Fruit fly (Drosophila melanogaster) whole organism, embryonic: ENCODE measurements around the gene RfC3.
A peak's percentile ranks its signal among the peaks of the same experiment; 100 is the strongest.

ENCODE experiments used
- Atf3 ChIP-seq: fragments of 200-800 bp; sonication (Bioruptor generic); optimal IDR thresholded peaks from 3 replicates; lab custom pipeline; 2016; ENCODE audit warnings: missing biosample characterization, missing genetic modification characterization
- CG1024 ChIP-seq: fragments of 200-800 bp; sonication (Bioruptor generic); IDR thresholded peaks from 2 replicates; pipeline ENCODE4 v1.3.6; 2022; ENCODE audit warnings: missing biosample characterization, missing genetic modification characterization
- CG12071 ChIP-seq: fragments of 200-800 bp; sonication (Bioruptor generic); optimal IDR thresholded peaks from 3 replicates; lab custom pipeline; 2018; ENCODE audit warnings: missing biosample characterization, mild to moderate bottlenecking, missing genetic modification characterization
- CG13624 ChIP-seq: fragments of 200-800 bp; sonication (Bioruptor generic); optimal IDR thresholded peaks from 2 replicates; lab custom pipeline; 2016; ENCODE audit warnings: missing biosample characterization, missing genetic modification characterization
- CG14014 ChIP-seq: fragments of 200-800 bp; sonication (Bioruptor generic); IDR thresholded peaks from 2 replicates; pipeline ENCODE4 v1.3.6; 2022; ENCODE audit warnings: missing biosample characterization, missing genetic modification characterization
- CG15514 ChIP-seq: fragments of 200-800 bp; sonication (Bioruptor generic); optimal IDR thresholded peaks from 3 replicates; lab custom pipeline; 2017; ENCODE audit warnings: missing biosample characterization, missing genetic modification characterization, mild to moderate bottlenecking, moderate library complexity, missing genetic modification reagents
- CG16813 ChIP-seq: fragments of 200-800 bp; sonication (Bioruptor generic); IDR thresholded peaks from 3 replicates; pipeline ENCODE4 v1.3.6; 2022; ENCODE audit warnings: missing biosample characterization, missing genetic modification characterization; ENCODE audit not compliant: partially characterized antibody
- CG2120 ChIP-seq: fragments of 200-800 bp; sonication (Bioruptor generic); optimal IDR thresholded peaks from 3 replicates; lab custom pipeline; 2016; ENCODE audit warnings: missing biosample characterization, missing genetic modification characterization
- CG2712 ChIP-seq: fragments of 200-800 bp; optimal IDR thresholded peaks from 3 replicates; lab custom pipeline; 2019; ENCODE audit warnings: missing biosample characterization, mild to moderate bottlenecking, missing genetic modification characterization, moderate library complexity
- CG33213 ChIP-seq: fragments of 200-800 bp; sonication (Bioruptor generic); optimal IDR thresholded peaks from 3 replicates; lab custom pipeline; 2016; ENCODE audit warnings: missing biosample characterization, missing genetic modification characterization
- CG3838 ChIP-seq: fragments of 200-800 bp; sonication (Bioruptor generic); optimal IDR thresholded peaks from 3 replicates; lab custom pipeline; 2016; ENCODE audit warnings: missing biosample characterization, missing genetic modification characterization
- CG42726 ChIP-seq: fragments of 200-800 bp; sonication (Bioruptor generic); IDR thresholded peaks from 2 replicates; pipeline ENCODE4 v1.3.6; 2022; ENCODE audit warnings: missing biosample characterization, missing genetic modification characterization; ENCODE audit not compliant: partially characterized antibody
- CG4360 ChIP-seq: fragments of 200-800 bp; sonication (Bioruptor generic); IDR thresholded peaks from 2 replicates; pipeline ENCODE4 v1.3.6; 2022; ENCODE audit warnings: missing biosample characterization, missing genetic modification characterization
- CG4617 ChIP-seq: fragments of 200-800 bp; sonication (Bioruptor generic); optimal IDR thresholded peaks from 3 replicates; lab custom pipeline; 2016; ENCODE audit warnings: missing biosample characterization, missing genetic modification characterization, borderline replicate concordance
- CG8290 ChIP-seq, 3 experiments: fragments of 200-800 bp; sonication (Bioruptor generic); optimal IDR thresholded peaks; 2 replicates each; lab custom pipeline; 2016 to 2019; ENCODE audit warnings: missing biosample characterization in 3 of 3, missing genetic modification characterization in 3 of 3, mild to moderate bottlenecking in 2 of 3, moderate library complexity in 1 of 3
- CG9727 ChIP-seq: fragments of 200-800 bp; sonication (Bioruptor generic); optimal IDR thresholded peaks from 3 replicates; lab custom pipeline; 2017; ENCODE audit warnings: missing biosample characterization, mild to moderate bottlenecking, missing genetic modification characterization
- CoRest ChIP-seq: fragments of 200-800 bp; sonication (Bioruptor generic); optimal IDR thresholded peaks from 3 replicates; lab custom pipeline; 2018; ENCODE audit warnings: missing biosample characterization, mild to moderate bottlenecking, missing genetic modification characterization, moderate library complexity
- Dp ChIP-seq: fragments of 200-800 bp; sonication (Bioruptor generic); optimal IDR thresholded peaks from 2 replicates; lab custom pipeline; 2018; ENCODE audit warnings: missing biosample characterization, mild to moderate bottlenecking, missing genetic modification characterization, moderate library complexity
- E2f2 ChIP-seq: fragments of 200-800 bp; sonication (Bioruptor generic); IDR thresholded peaks from 2 replicates; pipeline ENCODE4 v1.3.6; 2022; ENCODE audit warnings: missing biosample characterization, missing genetic modification characterization
- Eip74EF ChIP-seq, 2 experiments: fragments of 200-800 bp in 1 of 2; fragments of >200 bp in 1 of 2; sonication (Bioruptor generic) in 1 of 2; optimal IDR thresholded peaks; 2 replicates each; lab custom pipeline; 2017 to 2019; ENCODE audit warnings: missing biosample characterization in 2 of 2, missing genetic modification characterization in 2 of 2, mild to moderate bottlenecking in 1 of 2, moderate library complexity in 1 of 2
- H15 ChIP-seq: fragments of 200-800 bp; sonication (Bioruptor generic); IDR thresholded peaks from 3 replicates; pipeline ENCODE4 v1.3.6; 2022; ENCODE audit warnings: missing biosample characterization, missing genetic modification characterization
- Hr3 ChIP-seq: fragments of 200-800 bp; sonication (Bioruptor generic); optimal IDR thresholded peaks from 3 replicates; lab custom pipeline; 2016; ENCODE audit warnings: missing biosample characterization, missing genetic modification characterization
- Lhr ChIP-seq: fragments of 200-800 bp; sonication (Bioruptor generic); optimal IDR thresholded peaks from 3 replicates; lab custom pipeline; 2017; ENCODE audit warnings: mild to moderate bottlenecking, missing biosample characterization, missing genetic modification reagents, missing genetic modification characterization
- Lpt ChIP-seq: fragments of >200 bp; optimal IDR thresholded peaks from 2 replicates; lab custom pipeline; 2018; ENCODE audit warnings: missing biosample characterization, missing genetic modification characterization
- MBD-R2 ChIP-seq: fragments of 200-800 bp; sonication (Bioruptor generic); IDR thresholded peaks from 2 replicates; pipeline ENCODE4 v1.3.6; 2022; ENCODE audit warnings: missing biosample characterization, missing genetic modification characterization
- Rx ChIP-seq: fragments of 200-800 bp; sonication (Bioruptor generic); IDR thresholded peaks from 2 replicates; pipeline ENCODE4 v1.3.6; 2022; ENCODE audit warnings: missing biosample characterization, missing genetic modification characterization
- Sry-δ ChIP-seq: fragments of 200-800 bp; sonication (Bioruptor generic); optimal IDR thresholded peaks from 2 replicates; lab custom pipeline; 2016; ENCODE audit warnings: missing biosample characterization, missing genetic modification characterization
- TFAM ChIP-seq: fragments of 200-800 bp; sonication (Bioruptor generic); optimal IDR thresholded peaks from 2 replicates; lab custom pipeline; 2017; ENCODE audit warnings: missing biosample characterization, missing genetic modification characterization, inconsistent platforms
- YL-1 ChIP-seq: fragments of 200-800 bp; sonication (Bioruptor generic); optimal IDR thresholded peaks from 3 replicates; lab custom pipeline; 2017; ENCODE audit warnings: missing biosample characterization, mild to moderate bottlenecking, missing genetic modification characterization
- bab2 ChIP-seq: fragments of 200-800 bp; sonication (Bioruptor generic); optimal IDR thresholded peaks from 2 replicates; lab custom pipeline; 2016; ENCODE audit warnings: missing biosample characterization, missing genetic modification characterization
- bigmax ChIP-seq: fragments of 200-800 bp; sonication (Bioruptor generic); optimal IDR thresholded peaks from 2 replicates; lab custom pipeline; 2018; ENCODE audit warnings: missing biosample characterization, mild to moderate bottlenecking, missing genetic modification characterization
- chinmo ChIP-seq: fragments of 200-800 bp; sonication (Bioruptor generic); IDR thresholded peaks from 4 replicates; pipeline ENCODE4 v1.3.6; 2022; ENCODE audit warnings: missing biosample characterization, missing genetic modification characterization; ENCODE audit not compliant: partially characterized antibody
- cwo ChIP-seq: fragments of 200-800 bp; sonication (Bioruptor generic); optimal IDR thresholded peaks from 3 replicates; lab custom pipeline; 2017; ENCODE audit warnings: missing biosample characterization, missing genetic modification characterization, mild to moderate bottlenecking, moderate library complexity, missing genetic modification reagents
- esg ChIP-seq: fragments of 200-800 bp; sonication (Bioruptor generic); conservative IDR thresholded peaks from 2 replicates; pipeline ENCODE4 v1.3.6; 2022; ENCODE audit warnings: missing biosample characterization, missing genetic modification characterization
- fd102C ChIP-seq: fragments of 200-800 bp; sonication (Bioruptor generic); optimal IDR thresholded peaks from 2 replicates; lab custom pipeline; 2018; ENCODE audit warnings: missing biosample characterization, mild to moderate bottlenecking, missing genetic modification characterization, moderate library complexity
- gro ChIP-seq: fragments of 200-800 bp; sonication (Bioruptor generic); optimal IDR thresholded peaks from 2 replicates; lab custom pipeline; 2016; ENCODE audit warnings: missing biosample characterization, missing genetic modification characterization
- gsb ChIP-seq: fragments of 200-800 bp; sonication (Bioruptor generic); IDR thresholded peaks from 2 replicates; pipeline ENCODE4 v1.3.6; 2022; ENCODE audit warnings: missing biosample characterization, missing genetic modification characterization
- hkb ChIP-seq, 2 experiments: fragments of 200-800 bp in 1 of 2; fragments of >200 bp in 1 of 2; sonication (Bioruptor generic) in 1 of 2; IDR thresholded peaks in 1 of 2; optimal IDR thresholded peaks in 1 of 2; 2 replicates each; pipeline versions ENCODE4 v1.3.6 to Lab custom; 2017 to 2022; ENCODE audit warnings: missing biosample characterization in 1 of 2, missing genetic modification characterization in 1 of 2
- jigr1 ChIP-seq: fragments of 200-800 bp; sonication (Bioruptor generic); IDR thresholded peaks from 3 replicates; pipeline ENCODE4 v1.3.6; 2022; ENCODE audit warnings: missing biosample characterization, missing genetic modification characterization
- mam ChIP-seq: fragments of 200-800 bp; sonication (Bioruptor generic); optimal IDR thresholded peaks from 3 replicates; lab custom pipeline; 2016; ENCODE audit warnings: missing biosample characterization, missing genetic modification characterization
- nmo ChIP-seq: fragments of 200-800 bp; sonication (Bioruptor generic); optimal IDR thresholded peaks from 2 replicates; lab custom pipeline; 2018; ENCODE audit warnings: missing biosample characterization, mild to moderate bottlenecking, missing genetic modification characterization, moderate library complexity
- phol ChIP-seq: fragments of 200-800 bp; sonication (Bioruptor generic); optimal IDR thresholded peaks from 3 replicates; lab custom pipeline; 2018; ENCODE audit warnings: missing biosample characterization, mild to moderate bottlenecking, missing genetic modification characterization, moderate library complexity
- pzg ChIP-seq: fragments of 200-800 bp; sonication (Bioruptor generic); optimal IDR thresholded peaks from 3 replicates; lab custom pipeline; 2018; ENCODE audit warnings: missing biosample characterization, mild to moderate bottlenecking, missing genetic modification characterization, moderate library complexity
- schlank ChIP-seq: fragments of 200-800 bp; sonication (Bioruptor generic); optimal IDR thresholded peaks from 2 replicates; lab custom pipeline; 2018; ENCODE audit warnings: missing biosample characterization, mild to moderate bottlenecking, missing genetic modification characterization
- sd ChIP-seq: fragments of 200-800 bp; sonication (Bioruptor generic); optimal IDR thresholded peaks from 3 replicates; lab custom pipeline; 2018; ENCODE audit warnings: missing biosample characterization, mild to moderate bottlenecking, missing genetic modification characterization, moderate library complexity
- sob ChIP-seq: fragments of 200-800 bp; sonication (Bioruptor generic); IDR thresholded peaks from 2 replicates; pipeline ENCODE4 v1.3.6; 2022; ENCODE audit warnings: missing biosample characterization, missing genetic modification characterization
- stwl ChIP-seq: fragments of 200-800 bp; sonication (Bioruptor generic); optimal IDR thresholded peaks from 3 replicates; lab custom pipeline; 2018; ENCODE audit warnings: missing biosample characterization, mild to moderate bottlenecking, missing genetic modification characterization, moderate library complexity
- tin ChIP-seq: fragments of 200-800 bp; sonication (Bioruptor generic); optimal IDR thresholded peaks from 3 replicates; lab custom pipeline; 2016; ENCODE audit warnings: missing biosample characterization, missing genetic modification characterization
- trem ChIP-seq: fragments of 200-800 bp; optimal IDR thresholded peaks from 3 replicates; lab custom pipeline; 2019; ENCODE audit warnings: missing biosample characterization, mild to moderate bottlenecking, missing genetic modification characterization, moderate library complexity
- unc-4 ChIP-seq: fragments of 200-800 bp; sonication (Bioruptor generic); IDR thresholded peaks from 2 replicates; pipeline ENCODE4 v1.3.6; 2022; ENCODE audit warnings: missing biosample characterization, missing genetic modification characterization; ENCODE audit not compliant: partially characterized antibody

RfC3 gene

DNA sequence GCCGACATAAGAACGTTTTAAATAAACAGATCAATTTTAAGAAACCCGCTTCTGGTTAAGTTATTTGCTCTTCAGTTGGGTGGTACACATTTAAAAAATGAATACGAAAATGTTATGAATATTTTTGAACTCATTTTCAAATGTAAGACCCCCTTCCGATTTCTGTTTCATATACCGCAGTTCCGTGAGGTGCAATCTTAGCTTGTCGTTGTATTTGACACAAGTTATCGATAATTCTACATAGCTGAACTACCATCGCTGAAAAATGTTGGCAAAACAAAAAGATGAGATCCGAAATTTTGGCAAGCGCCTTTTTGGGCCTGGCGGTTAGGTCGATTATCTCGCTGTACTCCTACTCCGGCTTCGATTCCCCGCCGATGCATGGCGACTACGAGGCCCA, 39.1 kb upstream of the RfC3 start, which contains the start of gene gny (continued):
- peak; percentile 15 for TF ChIP-seq Lhr (GFP tag; lab: Kevin White, UChicago)
- TF ChIP-seq CG15514, result peak; percentile 6
- no peak for TF ChIP-seq CG9727 (GFP tag; lab: Kevin White, UChicago)
- TF ChIP-seq phol (tag; lab: Kevin White, UChicago), result peak; percentile 9
- peak; percentile 47 for TF ChIP-seq CG4617 (GFP tag; lab: Kevin White, UChicago)
- TF ChIP-seq gro (GFP tag; lab: Kevin White, UChicago), result no peak
- TF ChIP-seq CG2120 (GFP tag; lab: Kevin White, UChicago), result no peak
- TF ChIP-seq trem (tag; lab: Kevin White, UChicago), result peak; percentile 24
- TF ChIP-seq sob (GFP tag; lab: Robert Waterston, UW), result no peak
- peak; percentile 40 for TF ChIP-seq YL-1 (GFP tag; lab: Kevin White, UChicago)
- TF ChIP-seq CG4360 (GFP tag; lab: Robert Waterston, UW), result no peak
- no peak for TF ChIP-seq Lpt
- TF ChIP-seq Dp, result peak; percentile 74
- TF ChIP-seq Hr3 (GFP tag; lab: Kevin White, UChicago), result no peak
- TF ChIP-seq jigr1 (GFP tag; lab: Robert Waterston, UW), result no peak
- TF ChIP-seq CoRest (tag; lab: Kevin White, UChicago), result peak; percentile 20
- TF ChIP-seq H15, result no peak
- TF ChIP-seq MBD-R2 (GFP tag; lab: Robert Waterston, UW), result peak; percentile 88
- peak; percentile 42 for TF ChIP-seq stwl (tag; lab: Kevin White, UChicago)
- no peak for TF ChIP-seq CG8290 (GFP tag; optimal IDR thresholded peaks at IDR 0.05; lab: Kevin White, UChicago)
- TF ChIP-seq CG8290 (tag; optimal IDR thresholded peaks at IDR 0.05; lab: Kevin White, UChicago), result peak in 1 of 2 experiments; percentile 61
- no peak for TF ChIP-seq tin (GFP tag; lab: Kevin White, UChicago)
- TF ChIP-seq CG16813 (GFP tag; lab: Robert Waterston, UW), result peak; percentile 39; the same call in 2 of the 3 replicates
- TF ChIP-seq Sry-δ, result peak; percentile 87
- TF ChIP-seq chinmo (GFP tag; lab: Robert Waterston, UW), result 0 out of 4 replicates have a peak, but pooled peaks have one; percentile 25
- no peak for TF ChIP-seq fd102C (GFP tag; lab: Kevin White, UChicago)
- no peak for TF ChIP-seq gsb
- peak; percentile 3 for TF ChIP-seq nmo (GFP tag; lab: Kevin White, UChicago)
- no peak for TF ChIP-seq mam (GFP tag; lab: Kevin White, UChicago)
- TF ChIP-seq CG2712 (tag; lab: Kevin White, UChicago), result no peak
- no peak for TF ChIP-seq esg
- no peak for TF ChIP-seq CG42726 (GFP tag; lab: Robert Waterston, UW)
- TF ChIP-seq unc-4, result 0 out of 2 replicates have a peak, but pooled peaks have one; percentile 31
- no peak for TF ChIP-seq CG13624
- TF ChIP-seq hkb (optimal IDR thresholded peaks at IDR 0.05; lab: Kevin White, UChicago), result no peak
- TF ChIP-seq hkb (GFP tag; IDR thresholded peaks at IDR 0.05; lab: Robert Waterston, UW), result no peak
- TF ChIP-seq E2f2 (GFP tag; lab: Robert Waterston, UW), result peak; percentile 77
- peak; percentile 81 for TF ChIP-seq pzg
- TF ChIP-seq, all 482 proteins: peak for 39

DNA sequence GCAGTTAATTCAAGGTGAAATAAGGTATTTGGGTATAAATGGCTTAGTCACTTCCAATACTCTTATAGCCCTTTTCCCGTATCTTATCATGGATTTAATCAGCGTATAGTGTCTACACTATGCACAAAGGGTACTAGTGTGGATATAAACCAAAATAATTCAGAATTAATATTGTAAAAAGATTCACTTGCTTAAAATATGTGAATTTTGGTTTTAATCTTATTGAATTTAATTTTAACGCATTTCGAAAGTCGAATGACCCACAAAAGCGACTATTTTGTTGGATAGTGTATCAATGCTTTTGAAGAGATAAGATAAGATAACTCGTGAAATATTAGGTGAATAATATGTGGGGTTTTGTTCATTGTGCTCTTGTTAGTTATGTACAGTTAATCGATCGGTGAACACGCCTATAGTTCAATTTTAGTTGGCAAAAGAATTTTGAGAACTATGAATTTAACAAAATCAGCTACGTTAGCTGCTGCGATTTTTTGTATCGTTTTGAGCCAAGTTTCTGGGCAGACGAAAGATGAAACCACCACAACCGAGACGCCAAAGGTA, 37.0 kb upstream of the RfC3 start, which contains the start of gene CG5096:
Gene CG5096 (plus strand): TSS at position 374 of the 561 bp plus-strand sequence.
- peak; percentile 92 for TF ChIP-seq CG14014 (GFP tag; lab: Robert Waterston, UW)
- no peak for TF ChIP-seq TFAM
- peak; percentile 70 for TF ChIP-seq CG1024 (GFP tag; lab: Robert Waterston, UW)
- no peak for TF ChIP-seq Rx (GFP tag; lab: Robert Waterston, UW)
- peak; percentile 92 for TF ChIP-seq cwo (GFP tag; lab: Kevin White, UChicago)
- peak; percentile 45 for TF ChIP-seq CG33213 (GFP tag; lab: Kevin White, UChicago)
- no peak for TF ChIP-seq CG16813 (GFP tag; lab: Robert Waterston, UW)
- TF ChIP-seq Eip74EF (GFP tag; optimal IDR thresholded peaks at IDR 0.05; lab: Kevin White, UChicago), result peak in 1 of 2 experiments; percentile 87
- peak; percentile 91 for TF ChIP-seq sd (tag; lab: Kevin White, UChicago)
- TF ChIP-seq CG12071, result no peak
- peak; percentile 78 for TF ChIP-seq bab2 (GFP tag; lab: Kevin White, UChicago)
- peak; percentile 37 for TF ChIP-seq Atf3 (GFP tag; lab: Kevin White, UChicago)
- peak; percentile 84 for TF ChIP-seq schlank (tag; lab: Kevin White, UChicago)
- peak; percentile 40 for TF ChIP-seq bigmax (GFP tag; lab: Kevin White, UChicago)
- peak; percentile 49 for TF ChIP-seq CG3838 (GFP tag; lab: Kevin White, UChicago)
